Worm (Caenorhabditis elegans): ENCODE measurements around the gene metl-1.

metl-1 gene

DNA sequence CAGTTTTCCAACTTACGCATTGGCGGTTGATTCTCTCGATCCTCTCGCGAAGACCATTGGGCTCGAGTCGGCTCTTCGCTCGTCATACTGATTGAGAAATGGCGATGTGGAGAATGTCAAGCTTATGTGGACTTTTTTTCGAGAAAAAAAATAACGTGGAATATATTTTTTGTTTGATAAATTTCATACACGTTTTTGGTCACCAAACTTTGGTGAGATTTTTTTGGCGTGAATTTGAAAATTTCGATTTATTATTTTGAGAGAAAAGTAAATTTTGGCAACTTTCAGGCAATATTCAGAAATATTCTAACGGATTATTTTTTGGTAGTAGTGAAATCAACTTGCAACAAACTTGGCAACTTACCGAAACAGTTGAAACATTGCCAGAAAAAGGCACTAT is 5.7 kb upstream of the metl-1 start, which contains the start of gene W02B12.12:
TSS of gene W02B12.12 (minus strand) at position 101 of the 400 bp plus-strand sequence.
- no peak for TF ChIP-seq sox-2 (GFP tag; IDR thresholded peaks at IDR 0.05)
- TF ChIP-seq fkh-10 (GFP tag; optimal IDR thresholded peaks at IDR 0.05): no peak
- no peak for TF ChIP-seq ceh-31 (tag; optimal IDR thresholded peaks at IDR 0.05)
- no peak for TF ChIP-seq lim-6 (tag; optimal IDR thresholded peaks at IDR 0.05)
- no peak for TF ChIP-seq syd-9 (tag; optimal IDR thresholded peaks at IDR 0.05)

ce11 chrII:11476410-11476809 is 3.0 kb upstream of the metl-1 start, which contains the start of gene W02B12.16:
TSS of gene W02B12.16 (minus strand) at chrII:11476510.
- TF ChIP-seq Y22D7AL.16 (tag; optimal IDR thresholded peaks at IDR 0.05) (no peak), pha-4 (tag; optimal IDR thresholded peaks at IDR 0.05) (no peak)

- TF ChIP-seq elt-2 (tag; optimal IDR thresholded peaks at IDR 0.05) (peak; percentile 75), K02D7.2 (tag; optimal IDR thresholded peaks at IDR 0.05) (no peak)
Observed at ce11 chrII:11472542-11472941, 833 bp downstream of the metl-1 start.

DNA sequence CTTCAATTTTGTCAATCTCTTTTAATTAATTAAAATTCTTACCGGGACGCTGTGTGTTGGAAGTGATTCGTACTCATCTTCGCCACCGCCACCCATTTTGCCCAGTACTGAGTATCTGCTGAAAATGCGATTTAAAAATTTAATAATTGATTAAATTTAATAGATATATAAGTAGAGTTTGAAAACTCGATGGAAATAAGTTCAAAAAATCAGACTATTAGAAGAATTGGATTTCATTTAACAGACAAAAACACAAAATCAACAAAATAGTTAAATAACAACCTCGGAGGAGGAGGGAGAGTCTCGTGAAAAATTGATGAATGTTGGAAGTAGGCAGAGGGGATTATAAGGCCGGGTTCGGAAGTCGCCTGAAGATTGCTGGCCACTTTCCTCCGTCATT is 1.5 kb downstream of the metl-1 start, which contains the start of gene mfn-1:
TSS of gene mfn-1 (minus strand) at position 101 of the 400 bp plus-strand sequence.
- TF ChIP-seq elt-4 (tag; optimal IDR thresholded peaks at IDR 0.05): no peak
- TF ChIP-seq che-1 (tag; optimal IDR thresholded peaks at IDR 0.05): no peak
- TF ChIP-seq rnt-1 (tag; optimal IDR thresholded peaks at IDR 0.05): no peak
- TF ChIP-seq pag-3 (tag; optimal IDR thresholded peaks at IDR 0.05; ENCODE audit: borderline replicate concordance): no peak
- TF ChIP-seq Y22D7AL.16 (tag; optimal IDR thresholded peaks at IDR 0.05): no peak
- no peak for TF ChIP-seq ceh-31 (tag; optimal IDR thresholded peaks at IDR 0.05)
- no peak for TF ChIP-seq T23F11.4 (GFP tag; optimal IDR thresholded peaks at IDR 0.05)
- no peak for TF ChIP-seq nfya-1 (tag; optimal IDR thresholded peaks at IDR 0.05)

- TF ChIP-seq unc-3 (GFP tag; conservative IDR thresholded peaks at IDR 0.05) (no peak), unc-3 (tag; optimal IDR thresholded peaks at IDR 0.05) (no peak), pax-1 (tag; optimal IDR thresholded peaks at IDR 0.05) (no peak), unc-86 (tag; optimal IDR thresholded peaks at IDR 0.05) (no peak), madf-2 (tag; optimal IDR thresholded peaks at IDR 0.05) (no peak), lim-6 (tag; optimal IDR thresholded peaks at IDR 0.05) (no peak), C08G9.2 (tag; optimal IDR thresholded peaks at IDR 0.05) (no peak), nfya-1 (tag; optimal IDR thresholded peaks at IDR 0.05) (no peak), zip-5 (tag; optimal IDR thresholded peaks at IDR 0.05) (no peak), tbx-7 (tag; optimal IDR thresholded peaks at IDR 0.05) (no peak), hlh-13 (GFP tag; optimal IDR thresholded peaks at IDR 0.05) (no peak), ceh-34 (tag; optimal IDR thresholded peaks at IDR 0.05) (no peak)
Observed at ce11 chrII:11469574-11470108, 3.7 kb downstream of the metl-1 start, which contains the start of gene cisd-1. TSS of gene cisd-1 (minus strand) at chrII:11469624.

DNA sequence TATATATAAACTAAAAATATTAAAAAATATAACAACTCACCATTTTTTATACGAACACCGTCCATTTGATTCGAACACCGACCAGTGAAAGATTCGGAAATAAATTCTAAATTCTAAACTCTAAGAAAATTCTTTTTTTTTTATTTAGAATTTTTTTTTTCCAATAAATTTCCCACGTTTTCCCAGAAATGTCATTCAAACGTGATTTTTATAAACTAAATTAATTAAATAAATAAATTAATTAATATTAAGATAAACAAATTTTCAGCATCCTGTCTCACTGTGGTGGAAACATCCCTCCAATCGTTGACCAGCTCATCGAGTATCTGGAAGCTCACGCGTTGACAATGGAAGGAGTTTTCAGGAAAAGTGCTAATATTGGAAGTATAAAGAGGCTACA is 5.8 kb downstream of the metl-1 start, which contains the start of gene klp-17:
TSS of gene klp-17 (minus strand) at position 101 of the 400 bp plus-strand sequence.
- TF ChIP-seq pat-9 (tag; optimal IDR thresholded peaks at IDR 0.05) (no peak), elt-4 (tag; optimal IDR thresholded peaks at IDR 0.05) (no peak), hlh-8 (tag; optimal IDR thresholded peaks at IDR 0.05) (no peak), hlh-30 (tag; optimal IDR thresholded peaks at IDR 0.05; ENCODE audit: insufficient read depth) (no peak), lin-11 (tag; optimal IDR thresholded peaks at IDR 0.05) (no peak)

ce11 chrII:11464427-11464944 is 8.9 kb downstream of the metl-1 start, which contains the start of the genes aars-1 and rga-1:
TSS of gene aars-1 (minus strand) at chrII:11464497.
TSS of gene rga-1 (plus strand) at chrII:11464894.
- TF ChIP-seq tbx-2 (tag; optimal IDR thresholded peaks at IDR 0.05) (peak; percentile 61), unc-55 (GFP tag; optimal IDR thresholded peaks at IDR 0.05) (peak; percentile 55), ceh-14 (tag; optimal IDR thresholded peaks at IDR 0.05) (no peak), ceh-31 (tag; optimal IDR thresholded peaks at IDR 0.05) (no peak), ref-2 (tag; optimal IDR thresholded peaks at IDR 0.05) (peak; percentile 43), hlh-30 (tag; optimal IDR thresholded peaks at IDR 0.05; ENCODE audit: insufficient read depth) (peak; percentile 51), nfya-1 (tag; optimal IDR thresholded peaks at IDR 0.05) (peak; percentile 67)

Data from whole organism, late embryonic.